Worm (Caenorhabditis elegans): ENCODE data around the gene F21D12.2.

- TF ChIP-seq nhr-28 (tag; optimal IDR thresholded peaks at IDR 0.05) (no peak), elt-1 (tag; optimal IDR thresholded peaks at IDR 0.05; ENCODE audit: borderline replicate concordance, insufficient read depth) (no peak), nhr-237 (tag; optimal IDR thresholded peaks at IDR 0.05) (no peak), elt-3 (tag; optimal IDR thresholded peaks at IDR 0.05) (no peak), unc-62 (GFP tag; optimal IDR thresholded peaks at IDR 0.05) (no peak)
Observed at ce11 chrII:7356773-7357172, 39.2 kb downstream of the F21D12.2 start.
